Worm (Caenorhabditis elegans) whole organism, early embryonic: Measurements from ENCODE around the gene mrpl-32.

Source experiments
- B0310.2 ChIP-seq: sonication (generic microtip); optimal IDR thresholded peaks from 2 replicates; lab custom pipeline; 2016; ENCODE audit warnings: mild to moderate bottlenecking, missing genetic modification characterization, missing compliant biosample characterization
- F13C5.2 ChIP-seq: sonication (generic microtip); optimal IDR thresholded peaks from 2 replicates; lab custom pipeline; 2017; ENCODE audit warnings: mild to moderate bottlenecking, missing genetic modification characterization, inconsistent platforms, missing compliant biosample characterization
- aly-1 ChIP-seq: sonication (generic microtip); optimal IDR thresholded peaks from 2 replicates; lab custom pipeline; 2016; ENCODE audit warnings: missing genetic modification characterization, missing compliant biosample characterization
- ama-1 ChIP-seq: fragments of 150-350 bp; optimal IDR thresholded peaks from 2 replicates; lab custom pipeline; 2014
- ceh-13 ChIP-seq: fragments of 200-800 bp; sonication (Bioruptor generic); optimal IDR thresholded peaks from 2 replicates; lab custom pipeline; 2018; ENCODE audit warnings: mild to moderate bottlenecking, missing genetic modification characterization, missing compliant biosample characterization
- ceh-36 ChIP-seq: sonication (generic microtip); optimal IDR thresholded peaks from 2 replicates; lab custom pipeline; 2016; ENCODE audit warnings: missing genetic modification characterization, inconsistent platforms, missing compliant biosample characterization
- ets-7 ChIP-seq: sonication (generic microtip); optimal IDR thresholded peaks from 2 replicates; lab custom pipeline; 2016; ENCODE audit warnings: missing genotype, missing genetic modification characterization, missing compliant biosample characterization
- flt-1 ChIP-seq: fragments of 200-800 bp; sonication (Bioruptor generic); IDR thresholded peaks from 2 replicates; pipeline ENCODE4 v1.3.6; 2022; ENCODE audit warnings: missing genetic modification characterization, missing compliant biosample characterization
- hmbx-1 ChIP-seq: sonication (generic microtip); optimal IDR thresholded peaks from 2 replicates; lab custom pipeline; 2016; ENCODE audit warnings: mild to moderate bottlenecking, missing genetic modification characterization, missing compliant biosample characterization
- hmg-4 ChIP-seq: fragments of 200-800 bp; sonication (Bioruptor generic); optimal IDR thresholded peaks from 2 replicates; lab custom pipeline; 2018; ENCODE audit warnings: mild to moderate bottlenecking, missing genetic modification characterization, missing compliant biosample characterization
- hnd-1 ChIP-seq: sonication (generic microtip); optimal IDR thresholded peaks from 2 replicates; lab custom pipeline; 2016; ENCODE audit warnings: missing genetic modification characterization, missing compliant biosample characterization
- pes-1 ChIP-seq: fragments of 200-800 bp; sonication (Bioruptor generic); IDR thresholded peaks from 2 replicates; pipeline ENCODE4 v1.3.6; 2022; ENCODE audit warnings: missing genetic modification reagents, missing genetic modification characterization, missing compliant biosample characterization
- scrt-1 ChIP-seq: fragments of 200-800 bp; sonication (Bioruptor generic); IDR thresholded peaks from 2 replicates; pipeline ENCODE4 v1.3.6; 2022; ENCODE audit warnings: missing genetic modification characterization, missing compliant biosample characterization
- sea-1 ChIP-seq: fragments of 200-800 bp; sonication (Bioruptor generic); conservative IDR thresholded peaks from 2 replicates; pipeline ENCODE4 v1.3.6; 2022; ENCODE audit warnings: missing genetic modification characterization, missing compliant biosample characterization
- tbx-11 ChIP-seq: fragments of 200-800 bp; sonication (Bioruptor generic); IDR thresholded peaks from 2 replicates; pipeline ENCODE4 v1.3.6; 2022; ENCODE audit warnings: missing genetic modification characterization, missing compliant biosample characterization
- tbx-37 ChIP-seq: fragments of 200-800 bp; sonication (Bioruptor generic); conservative IDR thresholded peaks from 2 replicates; pipeline ENCODE4 v1.3.6; 2022; ENCODE audit warnings: missing genetic modification reagents, missing genetic modification characterization, missing compliant biosample characterization
- tra-4 ChIP-seq: sonication (generic microtip); optimal IDR thresholded peaks from 2 replicates; lab custom pipeline; 2017; ENCODE audit warnings: missing genetic modification characterization, missing compliant biosample characterization

The mrpl-32 gene

DNA sequence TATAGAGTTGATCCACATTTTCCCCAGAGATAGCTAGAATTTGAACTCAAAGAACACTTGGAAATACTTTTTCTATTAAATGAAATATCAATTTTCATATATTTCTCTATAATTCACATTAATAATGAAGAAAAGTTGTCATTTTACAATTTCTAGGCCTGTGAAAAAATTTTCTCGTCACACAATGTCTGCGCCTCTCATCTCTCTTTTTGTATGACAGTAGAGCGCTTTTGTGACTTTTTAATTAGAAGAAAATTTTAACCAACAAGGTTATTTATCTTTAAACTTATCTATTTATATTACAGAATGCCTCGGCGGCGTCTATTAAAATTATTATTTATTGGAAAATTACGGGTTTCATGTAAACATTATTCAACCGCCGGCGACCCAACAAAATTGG is 20.5 kb upstream of the mrpl-32 start, which contains the start of gene ZK1236.1:
Gene ZK1236.1, plus strand, starts transcription at position 263 of the 400 bp plus-strand sequence.
- TF ChIP-seq ets-7 (tag; lab: Kevin White, UChicago) (no peak), aly-1 (no peak)

DNA sequence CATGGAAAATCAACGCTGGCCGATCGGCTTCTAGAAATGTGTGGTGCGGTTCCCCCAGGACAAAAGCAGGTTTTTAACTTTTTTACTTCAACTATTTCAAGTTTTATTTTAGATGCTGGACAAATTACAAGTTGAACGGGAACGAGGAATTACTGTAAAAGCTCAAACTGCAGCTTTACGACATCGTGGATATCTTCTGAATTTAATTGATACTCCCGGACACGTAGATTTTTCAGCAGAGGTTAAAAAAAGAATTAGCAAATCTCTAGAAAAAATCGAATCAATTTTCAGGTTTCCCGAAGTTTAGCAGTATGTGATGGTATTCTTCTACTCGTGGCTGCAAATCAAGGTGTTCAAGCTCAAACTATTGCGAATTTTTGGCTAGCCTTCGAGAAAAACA is 20.1 kb upstream of the mrpl-32 start:
- TF ChIP-seq ceh-13 (no peak), hmbx-1 (tag; lab: Kevin White, UChicago) (no peak), pes-1 (no peak), aly-1 (no peak), tbx-37 (GFP tag; lab: Robert Waterston, UW) (no peak), B0310.2 (tag; lab: Kevin White, UChicago) (no peak), ceh-36 (tag; lab: Kevin White, UChicago) (no peak), scrt-1 (GFP tag; lab: Robert Waterston, UW) (no peak), ets-7 (tag; lab: Kevin White, UChicago) (no peak), sea-1 (GFP tag; lab: Robert Waterston, UW) (no peak), F13C5.2 (tag; lab: Kevin White, UChicago) (no peak), hmg-4 (no peak), tra-4 (tag; lab: Kevin White, UChicago) (no peak), hnd-1 (no peak), tbx-11 (no peak), ama-1 (no peak), flt-1 (GFP tag; lab: Robert Waterston, UW) (no peak)

DNA sequence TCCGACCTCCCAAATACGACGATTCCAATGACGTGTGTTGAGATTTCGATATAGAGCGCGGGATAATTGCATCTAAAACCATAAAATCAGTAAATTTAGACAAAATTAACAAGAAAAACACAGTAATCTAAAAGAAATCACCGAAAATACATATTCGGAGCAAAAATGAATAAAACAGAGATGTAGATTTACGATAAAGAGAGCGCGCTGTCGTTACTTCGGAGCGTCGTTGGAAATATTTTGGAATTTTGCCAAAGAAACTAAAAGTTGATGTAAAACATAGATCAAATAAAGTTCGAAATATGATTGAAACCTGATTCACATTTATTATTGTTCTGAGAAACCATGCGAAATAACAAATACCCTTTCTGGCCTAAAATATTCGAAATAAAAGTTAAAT is 17.4 kb upstream of the mrpl-32 start, which contains the start of gene ZK1236.5:
Gene ZK1236.5, minus strand, starts transcription at position 72 of the 400 bp plus-strand sequence.
- no peak for TF ChIP-seq B0310.2 (tag; lab: Kevin White, UChicago)
- no peak for TF ChIP-seq ama-1
- no peak for TF ChIP-seq ceh-13
- TF ChIP-seq hmbx-1 (tag; lab: Kevin White, UChicago): no peak
- TF ChIP-seq hnd-1: no peak
- no peak for TF ChIP-seq scrt-1 (GFP tag; lab: Robert Waterston, UW)
- no peak for TF ChIP-seq ceh-36 (tag; lab: Kevin White, UChicago)
- TF ChIP-seq ets-7 (tag; lab: Kevin White, UChicago): no peak
- TF ChIP-seq F13C5.2 (tag; lab: Kevin White, UChicago): no peak
- no peak for TF ChIP-seq aly-1
- TF ChIP-seq tbx-11: no peak
- TF ChIP-seq hmg-4: no peak
- no peak for TF ChIP-seq tra-4 (tag; lab: Kevin White, UChicago)
- no peak for TF ChIP-seq pes-1
- no peak for TF ChIP-seq sea-1 (GFP tag; lab: Robert Waterston, UW)
- TF ChIP-seq flt-1 (GFP tag; lab: Robert Waterston, UW): no peak

DNA sequence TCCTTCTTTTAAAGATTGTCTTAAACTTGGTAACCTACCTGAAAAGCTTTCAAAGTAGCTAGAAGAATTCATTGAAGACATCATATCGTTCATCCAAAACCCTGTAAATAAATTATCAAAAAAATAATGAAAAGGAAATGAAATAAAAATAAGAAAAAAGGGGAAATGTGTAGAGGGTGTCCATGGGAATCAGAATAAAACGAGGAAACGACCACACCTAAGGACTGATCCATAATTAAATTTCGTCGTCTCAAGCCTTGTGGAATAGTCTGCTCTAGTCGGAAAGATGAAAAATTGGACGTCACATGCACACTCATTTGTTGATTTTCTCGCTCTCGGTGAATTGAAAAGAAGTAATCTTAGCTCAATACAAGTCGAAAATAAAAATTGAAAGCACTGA is 14.5 kb upstream of the mrpl-32 start, which contains the start of gene ZK1236.9:
Gene ZK1236.9, minus strand, starts transcription at position 101 of the 400 bp plus-strand sequence.
- no peak for TF ChIP-seq hnd-1
- no peak for TF ChIP-seq F13C5.2 (tag; lab: Kevin White, UChicago)
- no peak for TF ChIP-seq sea-1 (GFP tag; lab: Robert Waterston, UW)
- no peak for TF ChIP-seq hmbx-1 (tag; lab: Kevin White, UChicago)
- TF ChIP-seq B0310.2 (tag; lab: Kevin White, UChicago): no peak
- no peak for TF ChIP-seq tbx-11
- TF ChIP-seq tbx-37 (GFP tag; lab: Robert Waterston, UW): no peak
- TF ChIP-seq tra-4 (tag; lab: Kevin White, UChicago): no peak
- no peak for TF ChIP-seq pes-1
- no peak for TF ChIP-seq ets-7 (tag; lab: Kevin White, UChicago)
- no peak for TF ChIP-seq scrt-1 (GFP tag; lab: Robert Waterston, UW)
- no peak for TF ChIP-seq ceh-36 (tag; lab: Kevin White, UChicago)
- TF ChIP-seq aly-1: no peak
- TF ChIP-seq flt-1 (GFP tag; lab: Robert Waterston, UW): no peak
- no peak for TF ChIP-seq ceh-13
- TF ChIP-seq ama-1: no peak
- no peak for TF ChIP-seq hmg-4

DNA sequence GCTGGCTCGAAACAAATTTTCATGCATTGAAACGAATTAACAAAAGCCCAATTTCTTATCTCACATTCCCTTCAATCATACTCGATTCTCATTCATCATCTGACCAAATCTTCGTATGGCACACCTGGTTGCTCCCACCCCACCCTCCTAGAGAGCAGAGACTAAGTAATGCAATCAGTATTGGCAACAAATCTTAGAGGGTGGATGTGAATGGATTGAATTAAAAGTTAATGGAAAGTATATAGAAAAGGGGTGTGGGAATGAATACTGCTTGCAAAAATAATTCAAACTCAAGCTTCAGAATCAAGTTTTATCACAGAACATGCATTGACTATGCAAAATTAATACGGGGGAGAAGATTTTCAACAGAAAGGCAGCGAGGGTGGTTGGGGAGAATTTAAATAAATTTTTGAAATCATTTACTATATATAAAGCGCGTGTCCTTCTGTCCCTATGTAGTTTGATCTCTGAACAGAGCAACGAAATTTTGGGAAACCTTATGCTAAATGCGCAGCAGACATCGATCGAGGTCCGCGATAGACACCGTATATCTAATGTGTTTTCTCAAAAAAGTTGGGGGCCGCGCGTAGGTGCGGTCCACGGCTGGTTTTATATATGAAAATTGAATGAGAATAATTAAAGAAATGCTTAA is 11.7 kb upstream of the mrpl-32 start:
- TF ChIP-seq tra-4 (tag; lab: Kevin White, UChicago) (no peak), pes-1 (no peak), tbx-37 (GFP tag; lab: Robert Waterston, UW) (no peak), aly-1 (no peak), ets-7 (tag; lab: Kevin White, UChicago) (no peak)

DNA sequence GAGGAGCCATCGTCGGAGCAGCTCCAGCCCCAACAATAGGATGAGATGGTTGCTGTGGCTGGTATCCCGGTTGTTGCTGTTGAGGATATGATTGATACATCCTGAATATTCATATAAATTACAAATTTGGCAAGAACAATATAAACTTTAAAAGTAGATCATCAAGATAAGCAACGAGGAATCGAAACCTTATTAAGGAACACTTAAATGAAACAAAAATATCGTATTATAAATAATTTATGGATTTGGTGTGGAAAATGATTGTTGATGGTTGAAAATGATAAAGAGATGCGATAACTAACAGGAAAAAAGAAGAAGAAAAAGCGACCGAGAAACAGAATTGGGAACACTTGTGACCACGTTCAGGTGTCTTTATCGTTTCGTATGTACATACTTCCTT is 10.2 kb upstream of the mrpl-32 start, which contains the start of gene pqn-96:
Gene pqn-96, minus strand, starts transcription at position 101 of the 400 bp plus-strand sequence.
- TF ChIP-seq tbx-37 (GFP tag; lab: Robert Waterston, UW) (no peak), ceh-36 (tag; lab: Kevin White, UChicago) (no peak), sea-1 (GFP tag; lab: Robert Waterston, UW) (no peak), tra-4 (tag; lab: Kevin White, UChicago) (no peak), tbx-11 (no peak), F13C5.2 (tag; lab: Kevin White, UChicago) (no peak), flt-1 (GFP tag; lab: Robert Waterston, UW) (no peak), ama-1 (no peak), hmg-4 (no peak), pes-1 (no peak), scrt-1 (GFP tag; lab: Robert Waterston, UW) (no peak), hnd-1 (no peak), ceh-13 (no peak), B0310.2 (tag; lab: Kevin White, UChicago) (no peak), aly-1 (no peak)

DNA sequence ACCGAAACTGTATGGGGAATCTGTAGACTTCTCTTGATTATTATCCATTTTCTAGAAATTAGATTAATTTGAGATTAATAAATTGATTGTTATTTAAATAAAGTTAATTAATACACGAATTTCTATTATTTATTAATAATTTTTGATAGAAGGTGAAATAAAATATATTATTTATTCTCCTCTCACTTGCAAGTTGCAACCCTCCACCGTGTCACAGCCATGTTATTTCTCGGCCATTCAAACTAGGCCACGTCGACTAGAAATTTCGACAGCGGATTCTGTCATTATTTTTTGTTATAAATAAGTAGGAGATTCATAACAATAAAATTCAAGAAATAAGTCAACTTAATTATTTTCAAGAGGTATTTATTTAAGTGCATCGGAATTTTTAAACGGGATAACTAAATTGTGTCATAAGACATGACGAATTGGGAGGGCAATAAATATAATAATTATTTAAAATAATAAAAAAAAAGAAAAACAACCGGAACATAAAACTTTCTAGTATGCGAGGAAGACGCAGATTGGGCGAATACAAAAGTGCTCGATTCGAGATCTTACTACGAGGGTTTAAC is 5.9 kb upstream of the mrpl-32 start, which contains the start of gene ufbp-1:
Gene ufbp-1, minus strand, starts transcription at position 51 of the 575 bp plus-strand sequence.
- TF ChIP-seq ets-7 (tag; lab: Kevin White, UChicago): no peak
- 0 out of 2 replicates have a peak, but pooled peaks have one; percentile 17 for TF ChIP-seq sea-1 (GFP tag; lab: Robert Waterston, UW)
